Worm (Caenorhabditis elegans): ENCODE measurements around the gene K02A2.1.

- no peak for TF ChIP-seq ztf-11 (tag; optimal IDR thresholded peaks at IDR 0.05)
- TF ChIP-seq nhr-6 (tag; optimal IDR thresholded peaks at IDR 0.05) = no peak
Measured at ce11 chrII:7398712-7399111, 36.3 kb upstream of the K02A2.1 start, which contains the start of gene C07D10.1.

All from whole organism, L4 larva.